Worm (Caenorhabditis elegans) whole organism, L1 larva: Measurements from ENCODE around the gene lim-4.

Experiments
- C16A3.4 ChIP-seq: fragments of 150-350 bp; optimal IDR thresholded peaks from 2 replicates; lab custom pipeline; 2014; ENCODE audit warnings: missing biosample characterization, missing genetic modification characterization
- dpl-1 ChIP-seq, 3 experiments: fragments of 150-350 bp in 2 of 3; sonication (generic microtip) in 1 of 3; optimal IDR thresholded peaks; 2 replicates each; lab custom pipeline; 2014 to 2017; ENCODE audit warnings: missing biosample characterization in 3 of 3, missing genetic modification characterization in 3 of 3, missing genetic modification reagents in 3 of 3
- elt-3 ChIP-seq, 6 experiments: fragments of 150-350 bp in 1 of 6; sonication (generic microtip); optimal IDR thresholded peaks; 2 replicates each; lab custom pipeline; 2017 to 2018; ENCODE audit warnings: missing biosample characterization in 6 of 6, missing genetic modification characterization in 6 of 6, inconsistent platforms in 1 of 6
- fos-1 ChIP-seq: fragments of 150-350 bp; optimal IDR thresholded peaks from 2 replicates; lab custom pipeline; 2014; ENCODE audit warnings: missing biosample characterization, missing genetic modification characterization
- hlh-17 ChIP-seq: fragments of 200-800 bp; sonication (Bioruptor generic); optimal IDR thresholded peaks from 2 replicates; lab custom pipeline; 2018; ENCODE audit warnings: missing genetic modification characterization, mild to moderate bottlenecking, missing compliant biosample characterization, moderate library complexity, borderline replicate concordance
- irx-1 ChIP-seq: sonication (generic microtip); optimal IDR thresholded peaks from 2 replicates; lab custom pipeline; 2016; ENCODE audit warnings: missing genetic modification characterization, missing compliant biosample characterization
- lin-39 ChIP-seq: fragments of 150-350 bp; optimal IDR thresholded peaks from 2 replicates; lab custom pipeline; 2014; ENCODE audit warnings: missing biosample characterization, missing genetic modification reagents, missing genetic modification characterization
- mdl-1 ChIP-seq, 2 experiments: fragments of 150-350 bp; optimal IDR thresholded peaks; 2 replicates each; lab custom pipeline; 2014 to 2017; ENCODE audit warnings: missing biosample characterization in 2 of 2, missing genetic modification characterization in 2 of 2, inconsistent platforms in 1 of 2
- nhr-19 ChIP-seq: fragments of 200-800 bp; sonication (Bioruptor generic); conservative IDR thresholded peaks from 2 replicates; pipeline ENCODE4 v1.3.6; 2022; ENCODE audit warnings: missing genetic modification characterization, missing compliant biosample characterization
- nhr-28 ChIP-seq: fragments of 150-350 bp; optimal IDR thresholded peaks from 2 replicates; lab custom pipeline; 2014; ENCODE audit warnings: missing biosample characterization, missing genetic modification characterization
- nhr-90 ChIP-seq: sonication (generic microtip); optimal IDR thresholded peaks from 2 replicates; lab custom pipeline; 2016; ENCODE audit warnings: mild to moderate bottlenecking, missing genetic modification characterization, missing compliant biosample characterization; ENCODE audit not compliant: poor library complexity
- pag-3 ChIP-seq: sonication (generic microtip); optimal IDR thresholded peaks from 2 replicates; lab custom pipeline; 2017; ENCODE audit warnings: missing genetic modification characterization, mild to moderate bottlenecking, missing compliant biosample characterization, antibody characterized with exemption, borderline replicate concordance; ENCODE audit not compliant: insufficient read depth
- sup-37 ChIP-seq: fragments of 200-800 bp; sonication (Bioruptor generic); optimal IDR thresholded peaks from 2 replicates; lab custom pipeline; 2018; ENCODE audit warnings: mild to moderate bottlenecking, missing genetic modification characterization, missing compliant biosample characterization
- unc-130 ChIP-seq: fragments of 150-350 bp; optimal IDR thresholded peaks from 2 replicates; lab custom pipeline; 2017; ENCODE audit warnings: missing biosample characterization, missing genetic modification characterization, inconsistent platforms

ce11 chrX:3827311-3827710 is 46.0 kb downstream of the lim-4 start:
- TF ChIP-seq fos-1 (no peak), sup-37 (GFP tag; lab: Kevin White, UChicago) (no peak), hlh-17 (GFP tag; lab: Kevin White, UChicago) (no peak), dpl-1 (GFP tag; optimal IDR thresholded peaks at IDR 0.05; lab: Kevin White, UChicago) (no peak), nhr-19 (GFP tag; lab: Robert Waterston, UW) (no peak), nhr-28 (tag; lab: Kevin White, UChicago) (no peak), irx-1 (tag; lab: Kevin White, UChicago) (no peak), unc-130 (tag; lab: Kevin White, UChicago) (no peak), pag-3 (tag; lab: Kevin White, UChicago) (no peak), lin-39 (tag; lab: Kevin White, UChicago) (no peak), nhr-90 (no peak), elt-3 (tag; optimal IDR thresholded peaks at IDR 0.05; lab: Kevin White, UChicago) (no peak), mdl-1 (tag; optimal IDR thresholded peaks at IDR 0.05; lab: Kevin White, UChicago) (no peak), C16A3.4 (tag; lab: Kevin White, UChicago) (no peak)
